Fruit fly (Drosophila melanogaster): ENCODE data around the gene CG18666.

Gene CG18666

dm6 chr2L:10987370-10987853 is 47.2 kb upstream of the CG18666 start, which contains the start of the genes piwi and CG12253 (continued):
- TF ChIP-seq jumu (GFP tag; optimal IDR thresholded peaks at IDR 0.05): no peak
- TF ChIP-seq lilli (GFP tag; optimal IDR thresholded peaks at IDR 0.05): peak; percentile 62
- TF ChIP-seq Nf-YC (tag; optimal IDR thresholded peaks at IDR 0.05): no peak
- peak; percentile 41; the same call in 1 of the 2 replicates for TF ChIP-seq Poxn (GFP tag; IDR thresholded peaks at IDR 0.05)
- no peak for TF ChIP-seq Aef1 (GFP tag; IDR thresholded peaks at IDR 0.05)
- peak; percentile 90 for TF ChIP-seq CG18764 (GFP tag; optimal IDR thresholded peaks at IDR 0.05)
- peak; percentile 52 for TF ChIP-seq Usf (GFP tag; optimal IDR thresholded peaks at IDR 0.05)
- TF ChIP-seq ftz-f1 (GFP tag; optimal IDR thresholded peaks at IDR 0.05): no peak
- TF ChIP-seq trem (tag; optimal IDR thresholded peaks at IDR 0.05): peak; percentile 44
- no peak for TF ChIP-seq her (GFP tag; optimal IDR thresholded peaks at IDR 0.05)
- no peak for TF ChIP-seq CG6654 (GFP tag; optimal IDR thresholded peaks at IDR 0.05)
- no peak for TF ChIP-seq CG11723 (GFP tag; optimal IDR thresholded peaks at IDR 0.05)
- no peak for TF ChIP-seq Lpt (GFP tag; optimal IDR thresholded peaks at IDR 0.05)
- TF ChIP-seq CG13894 (tag; optimal IDR thresholded peaks at IDR 0.05): no peak
- peak; percentile 33 for TF ChIP-seq zen (tag; optimal IDR thresholded peaks at IDR 0.05)
- TF ChIP-seq Xbp1 (GFP tag; optimal IDR thresholded peaks at IDR 0.05): peak; percentile 83
- peak; percentile 25 for TF ChIP-seq Dip3 (GFP tag; optimal IDR thresholded peaks at IDR 0.05)
- peak; percentile 82; the same call in 1 of the 2 replicates for TF ChIP-seq CG17328 (GFP tag; IDR thresholded peaks at IDR 0.05)
- TF ChIP-seq CG9817 (tag; optimal IDR thresholded peaks at IDR 0.05): peak; percentile 78
- peak; percentile 67; the same call in 2 of the 3 replicates for TF ChIP-seq zfh1 (GFP tag; IDR thresholded peaks at IDR 0.05)
- TF ChIP-seq CG16813 (GFP tag; IDR thresholded peaks at IDR 0.05; ENCODE audit: partially characterized antibody): no peak
- TF ChIP-seq emc (GFP tag; optimal IDR thresholded peaks at IDR 0.05): no peak
- peak; percentile 26 for TF ChIP-seq CG15073 (GFP tag; optimal IDR thresholded peaks at IDR 0.05)
- TF ChIP-seq CG10959 (GFP tag; IDR thresholded peaks at IDR 0.05): peak; percentile 33; the same call in 1 of the 2 replicates
- TF ChIP-seq CkIIα-i1 (GFP tag; IDR thresholded peaks at IDR 0.05): no peak
- no peak for TF ChIP-seq bbx (GFP tag; IDR thresholded peaks at IDR 0.05; ENCODE audit: partially characterized antibody)
- peak; percentile 29; the same call in 1 of the 2 replicates for TF ChIP-seq E2f1 (GFP tag; IDR thresholded peaks at IDR 0.05)
- peak; percentile 47 for TF ChIP-seq Fer3 (tag; optimal IDR thresholded peaks at IDR 0.05)
- no peak for TF ChIP-seq en (GFP tag; optimal IDR thresholded peaks at IDR 0.05)
- TF ChIP-seq CG11695 (GFP tag; IDR thresholded peaks at IDR 0.05): peak; percentile 68; the same call in 2 of the 3 replicates
- TF ChIP-seq CG10431 (GFP tag; optimal IDR thresholded peaks at IDR 0.05): no peak
- TF ChIP-seq CG4282 (GFP tag; optimal IDR thresholded peaks at IDR 0.05): no peak
- TF ChIP-seq Optix (GFP tag; IDR thresholded peaks at IDR 0.05): no peak
- 0 out of 2 replicates have a peak, but pooled peaks have one; percentile 40 for TF ChIP-seq CG14441 (GFP tag; IDR thresholded peaks at IDR 0.05)
- TF ChIP-seq CG17612 (GFP tag; IDR thresholded peaks at IDR 0.05): no peak
- peak; percentile 85 for TF ChIP-seq fd3F (GFP tag; optimal IDR thresholded peaks at IDR 0.05)
- TF ChIP-seq CG13775 (GFP tag; optimal IDR thresholded peaks at IDR 0.05): peak; percentile 86
- no peak for TF ChIP-seq repo (GFP tag; optimal IDR thresholded peaks at IDR 0.05)
- no peak for TF ChIP-seq Awh (GFP tag; IDR thresholded peaks at IDR 0.05)
- no peak for TF ChIP-seq ase (GFP tag; IDR thresholded peaks at IDR 0.05)
- no peak for TF ChIP-seq onecut (GFP tag; IDR thresholded peaks at IDR 0.05)
- TF ChIP-seq HLH3B (GFP tag; IDR thresholded peaks at IDR 0.05): peak; percentile 83
- TF ChIP-seq dm (GFP tag; optimal IDR thresholded peaks at IDR 0.05): peak; percentile 33
- TF ChIP-seq CG2202 (tag; optimal IDR thresholded peaks at IDR 0.05): peak; percentile 40
- TF ChIP-seq CG10147 (GFP tag; optimal IDR thresholded peaks at IDR 0.05): no peak
- TF ChIP-seq Meics (GFP tag; optimal IDR thresholded peaks at IDR 0.05): no peak
- TF ChIP-seq dysf (GFP tag; IDR thresholded peaks at IDR 0.05): peak; percentile 89
- no peak for TF ChIP-seq CG10321 (GFP tag; IDR thresholded peaks at IDR 0.05)
- TF ChIP-seq sug (tag; optimal IDR thresholded peaks at IDR 0.05): peak; percentile 56
- TF ChIP-seq CG3847 (GFP tag; IDR thresholded peaks at IDR 0.05): peak; percentile 84
- no peak for TF ChIP-seq CG7786 (GFP tag; optimal IDR thresholded peaks at IDR 0.05)
- peak; percentile 8 for TF ChIP-seq CrebB (tag; optimal IDR thresholded peaks at IDR 0.05)

All from whole organism, embryonic.